Fruit fly (Drosophila melanogaster) whole organism, prepupa: ENCODE data around the gene CG12986.

Experiments
- CG10631 ChIP-seq: fragments of 200-800 bp; sonication (Bioruptor generic); optimal IDR thresholded peaks from 2 replicates; lab custom pipeline; 2016; ENCODE audit warnings: missing biosample characterization, missing genetic modification characterization
- CG10669 ChIP-seq: fragments of 200-800 bp; sonication (Bioruptor generic); optimal IDR thresholded peaks from 3 replicates; lab custom pipeline; 2018; ENCODE audit warnings: missing biosample characterization, mild to moderate bottlenecking, missing genetic modification characterization, moderate library complexity
- CG15336 ChIP-seq: fragments of 200-800 bp; sonication (Bioruptor generic); IDR thresholded peaks from 2 replicates; pipeline ENCODE4 v1.3.6; 2022; ENCODE audit warnings: missing biosample characterization, missing genetic modification characterization
- CG16779 ChIP-seq: fragments of 200-800 bp; sonication (Bioruptor generic); optimal IDR thresholded peaks from 3 replicates; lab custom pipeline; 2017; ENCODE audit warnings: missing biosample characterization, mild to moderate bottlenecking, missing genetic modification characterization
- CG3032 ChIP-seq: fragments of 200-800 bp; optimal IDR thresholded peaks from 2 replicates; lab custom pipeline; 2019; ENCODE audit warnings: missing biosample characterization, mild to moderate bottlenecking, missing genetic modification characterization, moderate library complexity
- CG32006 ChIP-seq: fragments of 200-800 bp; sonication (Bioruptor generic); optimal IDR thresholded peaks from 3 replicates; lab custom pipeline; 2017; ENCODE audit warnings: missing biosample characterization, mild to moderate bottlenecking, missing genetic modification characterization
- CG34406 ChIP-seq: fragments of 200-800 bp; sonication (Bioruptor generic); optimal IDR thresholded peaks from 3 replicates; lab custom pipeline; 2016; ENCODE audit warnings: missing biosample characterization, missing genetic modification characterization
- CG6276 ChIP-seq: fragments of 200-800 bp; sonication (Bioruptor generic); optimal IDR thresholded peaks from 2 replicates; lab custom pipeline; 2017; ENCODE audit warnings: missing biosample characterization, mild to moderate bottlenecking, missing genetic modification characterization
- CG6808 ChIP-seq: fragments of 200-800 bp; sonication (Bioruptor generic); optimal IDR thresholded peaks from 3 replicates; lab custom pipeline; 2017; ENCODE audit warnings: missing biosample characterization, missing genetic modification characterization, mild to moderate bottlenecking, moderate library complexity, missing genetic modification reagents
- CG6854 ChIP-seq: fragments of 200-800 bp; sonication (Bioruptor generic); optimal IDR thresholded peaks from 2 replicates; lab custom pipeline; 2017; ENCODE audit warnings: missing biosample characterization, mild to moderate bottlenecking, missing genetic modification characterization
- CG7368 ChIP-seq: fragments of 200-800 bp; sonication (Bioruptor generic); optimal IDR thresholded peaks from 3 replicates; lab custom pipeline; 2016; ENCODE audit warnings: missing biosample characterization, missing genetic modification characterization
- CG8119 ChIP-seq: fragments of 200-800 bp; sonication (Bioruptor generic); IDR thresholded peaks from 3 replicates; pipeline ENCODE4 v1.3.6; 2022; ENCODE audit warnings: missing biosample characterization, missing genetic modification characterization
- CG8319 ChIP-seq: fragments of 200-800 bp; sonication (Bioruptor generic); optimal IDR thresholded peaks from 3 replicates; lab custom pipeline; 2016; ENCODE audit warnings: missing biosample characterization, missing genetic modification characterization
- CG9139 ChIP-seq: fragments of 200-800 bp; sonication (Bioruptor generic); optimal IDR thresholded peaks from 3 replicates; lab custom pipeline; 2017; ENCODE audit warnings: missing biosample characterization, mild to moderate bottlenecking, missing genetic modification characterization
- Eip75B ChIP-seq: fragments of 200-800 bp; sonication (Bioruptor generic); optimal IDR thresholded peaks from 3 replicates; lab custom pipeline; 2016; ENCODE audit warnings: missing biosample characterization, missing genetic modification characterization
- Eip78C ChIP-seq: fragments of 200-800 bp; sonication (Bioruptor generic); peaks from one replicate; lab custom pipeline; 2016; ENCODE audit warnings: missing biosample characterization, missing genetic modification characterization
- Eip93F ChIP-seq: fragments of 200-800 bp; sonication (Bioruptor generic); optimal IDR thresholded peaks from 2 replicates; lab custom pipeline; 2016; ENCODE audit warnings: missing biosample characterization, mild to moderate bottlenecking, missing genetic modification characterization
- Ets21C ChIP-seq: fragments of 200-800 bp; sonication (Bioruptor generic); optimal IDR thresholded peaks from 3 replicates; lab custom pipeline; 2016; ENCODE audit warnings: missing biosample characterization, missing genetic modification characterization
- Gug ChIP-seq: fragments of 200-800 bp; sonication (Bioruptor generic); IDR thresholded peaks from 2 replicates; pipeline ENCODE4 v1.3.6; 2022; ENCODE audit warnings: missing biosample characterization, missing genetic modification characterization
- Hr39 ChIP-seq: fragments of 200-800 bp; sonication (Bioruptor generic); optimal IDR thresholded peaks from 2 replicates; lab custom pipeline; 2016; ENCODE audit warnings: missing biosample characterization, missing genetic modification characterization
- Hr4 ChIP-seq: fragments of 200-800 bp; sonication (Bioruptor generic); optimal IDR thresholded peaks from 3 replicates; lab custom pipeline; 2016; ENCODE audit warnings: missing biosample characterization, missing genetic modification characterization
- Lpt ChIP-seq: fragments of 200-800 bp; sonication (Bioruptor generic); optimal IDR thresholded peaks from 3 replicates; lab custom pipeline; 2016; ENCODE audit warnings: missing biosample characterization, missing genetic modification characterization
- Met ChIP-seq: fragments of 200-800 bp; sonication (Bioruptor generic); optimal IDR thresholded peaks from 3 replicates; lab custom pipeline; 2016; ENCODE audit warnings: missing biosample characterization, missing genetic modification characterization
- OdsH ChIP-seq: fragments of 200-800 bp; sonication (Bioruptor generic); optimal IDR thresholded peaks from 3 replicates; lab custom pipeline; 2016; ENCODE audit warnings: missing biosample characterization, missing genetic modification characterization
- Smox ChIP-seq: fragments of 200-800 bp; sonication (Bioruptor generic); optimal IDR thresholded peaks from 3 replicates; lab custom pipeline; 2016; ENCODE audit warnings: missing biosample characterization, missing genetic modification characterization
- Sox14 ChIP-seq: fragments of 200-800 bp; sonication (Bioruptor generic); optimal IDR thresholded peaks from 3 replicates; lab custom pipeline; 2016; ENCODE audit warnings: missing biosample characterization, missing genetic modification characterization
- acj6 ChIP-seq: fragments of 200-800 bp; sonication (Bioruptor generic); optimal IDR thresholded peaks from 3 replicates; lab custom pipeline; 2016; ENCODE audit warnings: missing biosample characterization, missing genetic modification characterization
- cyc ChIP-seq: fragments of 200-800 bp; sonication (Bioruptor generic); optimal IDR thresholded peaks from 3 replicates; lab custom pipeline; 2016; ENCODE audit warnings: missing biosample characterization, missing genetic modification characterization
- esn ChIP-seq: fragments of 200-800 bp; sonication (Bioruptor generic); optimal IDR thresholded peaks from 2 replicates; lab custom pipeline; 2016; ENCODE audit warnings: missing biosample characterization, mild to moderate bottlenecking, missing genetic modification characterization, moderate library complexity
- fd85E ChIP-seq: fragments of 200-800 bp; sonication (Bioruptor generic); optimal IDR thresholded peaks from 3 replicates; lab custom pipeline; 2016; ENCODE audit warnings: missing biosample characterization, missing genetic modification characterization
- fkh ChIP-seq: fragments of 200-800 bp; sonication (Bioruptor generic); optimal IDR thresholded peaks from 3 replicates; lab custom pipeline; 2017; ENCODE audit warnings: missing biosample characterization, mild to moderate bottlenecking, missing genetic modification characterization, moderate library complexity
- salr ChIP-seq, 2 experiments: fragments of 200-800 bp; sonication (Bioruptor generic); optimal IDR thresholded peaks; 3 replicates each; lab custom pipeline; 2016 to 2018; ENCODE audit warnings: missing biosample characterization in 2 of 2, missing genetic modification characterization in 2 of 2, mild to moderate bottlenecking in 1 of 2
- ss ChIP-seq, 2 experiments: fragments of 200-800 bp; sonication (Bioruptor generic); optimal IDR thresholded peaks; 2 replicates in 1 of 2; 3 replicates in 1 of 2; lab custom pipeline; 2017 to 2018; ENCODE audit warnings: mild to moderate bottlenecking in 2 of 2, missing biosample characterization in 2 of 2, missing genetic modification characterization in 2 of 2, moderate library complexity in 1 of 2
- svp ChIP-seq: fragments of 200-800 bp; sonication (Bioruptor generic); peaks from one replicate; lab custom pipeline; 2016; ENCODE audit warnings: missing biosample characterization, missing genetic modification characterization
- topi ChIP-seq: fragments of 200-800 bp; sonication (Bioruptor generic); optimal IDR thresholded peaks from 3 replicates; lab custom pipeline; 2016; ENCODE audit warnings: missing biosample characterization, missing genetic modification characterization
- vri ChIP-seq: fragments of 200-800 bp; sonication (Bioruptor generic); optimal IDR thresholded peaks from 3 replicates; lab custom pipeline; 2016; ENCODE audit warnings: missing biosample characterization, mild to moderate bottlenecking, missing genetic modification characterization

The CG12986 gene

dm6 chrX:17799070-17799802 is 20.2 kb downstream of the CG12986 start:
- no peak for TF ChIP-seq CG9139 (GFP tag; lab: Kevin White, UChicago)
- TF ChIP-seq Eip78C (GFP tag; lab: Kevin White, UChicago): peak; percentile 8
- TF ChIP-seq CG6808 (GFP tag; lab: Kevin White, UChicago): no peak
- TF ChIP-seq svp (GFP tag; lab: Kevin White, UChicago): peak; percentile 3
- TF ChIP-seq salr (GFP tag; optimal IDR thresholded peaks at IDR 0.05; lab: Kevin White, UChicago): no peak
- TF ChIP-seq, all 60 proteins: peak for 2

- TF ChIP-seq CG3032 (no peak), acj6 (no peak), Hr4 (GFP tag; lab: Kevin White, UChicago) (no peak)
Measured at dm6 chrX:17790710-17791109, 28.8 kb downstream of the CG12986 start, which contains the start of gene OdsH. TSS of gene OdsH (plus strand) at chrX:17791010.

- TF ChIP-seq Eip78C (GFP tag; lab: Kevin White, UChicago): no peak
- peak in 1 of 2 experiments; percentile 12 for TF ChIP-seq ss (GFP tag; optimal IDR thresholded peaks at IDR 0.05; lab: Kevin White, UChicago)
Measured at dm6 chrX:17790072-17790471, 29.4 kb downstream of the CG12986 start.

dm6 chrX:17789413-17790054 is 30.0 kb downstream of the CG12986 start:
- TF ChIP-seq CG3032: no peak

dm6 chrX:17782058-17782457 is 37.4 kb downstream of the CG12986 start:
- TF ChIP-seq Gug (GFP tag; lab: Robert Waterston, UW) (no peak), Lpt (GFP tag; lab: Kevin White, UChicago) (no peak), esn (GFP tag; lab: Kevin White, UChicago) (peak; percentile 6), Hr4 (GFP tag; lab: Kevin White, UChicago) (no peak), topi (GFP tag; lab: Kevin White, UChicago) (no peak), cyc (GFP tag; lab: Kevin White, UChicago) (no peak), Eip93F (GFP tag; lab: Kevin White, UChicago) (no peak), svp (GFP tag; lab: Kevin White, UChicago) (peak; percentile 54), vri (GFP tag; lab: Kevin White, UChicago) (no peak), Eip78C (GFP tag; lab: Kevin White, UChicago) (peak; percentile 6)

dm6 chrX:17780834-17781233 is 38.7 kb downstream of the CG12986 start:
- TF ChIP-seq CG3032 (no peak), CG10631 (GFP tag; lab: Kevin White, UChicago) (no peak), Hr39 (no peak)

- TF ChIP-seq fd85E (GFP tag; lab: Kevin White, UChicago) (no peak), ss (GFP tag; optimal IDR thresholded peaks at IDR 0.05; lab: Kevin White, UChicago) (peak in 1 of 2 experiments; percentile 25), CG6276 (no peak), Gug (GFP tag; lab: Robert Waterston, UW) (no peak), CG15336 (no peak), CG32006 (GFP tag; lab: Kevin White, UChicago) (no peak), CG6854 (no peak), CG8319 (GFP tag; lab: Kevin White, UChicago) (no peak), Eip75B (GFP tag; lab: Kevin White, UChicago) (no peak), esn (GFP tag; lab: Kevin White, UChicago) (no peak), Smox (GFP tag; lab: Kevin White, UChicago) (no peak), OdsH (GFP tag; lab: Kevin White, UChicago) (peak; percentile 45), Eip93F (GFP tag; lab: Kevin White, UChicago) (no peak), CG34406 (GFP tag; lab: Kevin White, UChicago) (no peak), Sox14 (GFP tag; lab: Kevin White, UChicago) (no peak), CG10631 (GFP tag; lab: Kevin White, UChicago) (no peak), acj6 (no peak), vri (GFP tag; lab: Kevin White, UChicago) (no peak), Ets21C (no peak), Hr4 (GFP tag; lab: Kevin White, UChicago) (no peak), CG7368 (GFP tag; lab: Kevin White, UChicago) (no peak), CG9139 (GFP tag; lab: Kevin White, UChicago) (no peak), CG3032 (peak; percentile 49), fkh (no peak), CG8119 (GFP tag; lab: Robert Waterston, UW) (no peak), Met (no peak), CG16779 (tag; lab: Kevin White, UChicago) (no peak), CG10669 (GFP tag; lab: Kevin White, UChicago) (peak; percentile 51)
Measured at dm6 chrX:17780295-17780694, 39.2 kb downstream of the CG12986 start.
